Worm (Caenorhabditis elegans) whole organism, young adult: ENCODE measurements around the gene let-418.

Experiments
- K11D2.4 ChIP-seq: fragments of 200-800 bp; sonication (Bioruptor generic); IDR thresholded peaks from 2 replicates; pipeline ENCODE4 v1.3.6; 2022; ENCODE audit warnings: missing genetic modification reagents, missing genetic modification characterization, missing compliant biosample characterization
- T26A5.8 ChIP-seq: sonication (generic microtip); optimal IDR thresholded peaks from 2 replicates; lab custom pipeline; 2016; ENCODE audit warnings: missing genetic modification characterization, missing compliant biosample characterization
- aptf-3 ChIP-seq: fragments of 200-800 bp; sonication (Bioruptor generic); IDR thresholded peaks from 2 replicates; pipeline ENCODE4 v1.3.6; 2022; ENCODE audit warnings: missing genetic modification characterization, missing compliant biosample characterization
- ceh-79 ChIP-seq: sonication (generic microtip); optimal IDR thresholded peaks from 2 replicates; lab custom pipeline; 2017; ENCODE audit warnings: mild to moderate bottlenecking, missing genetic modification characterization, missing compliant biosample characterization
- let-526 ChIP-seq: fragments of 200-800 bp; sonication (Bioruptor generic); IDR thresholded peaks from 2 replicates; pipeline ENCODE4 v1.3.6; 2022; ENCODE audit warnings: missing genetic modification reagents, missing genetic modification characterization, missing compliant biosample characterization
- mcd-1 ChIP-seq: fragments of 200-800 bp; sonication (Bioruptor generic); IDR thresholded peaks from 2 replicates; pipeline ENCODE4 v1.3.6; 2022; ENCODE audit warnings: missing genetic modification reagents, missing genetic modification characterization, missing compliant biosample characterization
- pha-4 ChIP-seq: fragments of 150-350 bp; sonication (generic microtip); optimal IDR thresholded peaks from 2 replicates; lab custom pipeline; 2014; ENCODE audit warnings: missing biosample characterization, missing genetic modification reagents, missing genetic modification characterization
- snpc-1.1 ChIP-seq: sonication (generic microtip); optimal IDR thresholded peaks from 2 replicates; lab custom pipeline; 2017; ENCODE audit warnings: missing genetic modification characterization, mild to moderate bottlenecking, missing compliant biosample characterization, antibody characterized with exemption, moderate library complexity, missing genotype, missing genetic modification reagents; ENCODE audit not compliant: insufficient read depth

- TF ChIP-seq K11D2.4 (GFP tag; lab: Robert Waterston, UW): no peak
- no peak for TF ChIP-seq aptf-3 (GFP tag; lab: Robert Waterston, UW)
- no peak for TF ChIP-seq let-526
- TF ChIP-seq ceh-79: no peak
- no peak for TF ChIP-seq snpc-1.1 (tag; lab: Kevin White, UChicago)
- no peak for TF ChIP-seq T26A5.8 (tag; lab: Kevin White, UChicago)
- no peak for TF ChIP-seq pha-4 (tag; lab: Kevin White, UChicago)
- no peak for TF ChIP-seq mcd-1 (GFP tag; lab: Robert Waterston, UW)
Observed at ce11 chrV:5880064-5880463, 53.4 kb downstream of the let-418 start, which contains the start of gene C02G6.3.
